Fruit fly (Drosophila melanogaster) whole organism, wandering third instar larva: ENCODE measurements around the gene Ect3.

ENCODE experiments used
- GATAd ChIP-seq: sonication (Bioruptor generic); optimal IDR thresholded peaks from 2 replicates; lab custom pipeline; 2016; ENCODE audit warnings: missing biosample characterization, missing genetic modification characterization
- Hr78 ChIP-seq: fragments of >200 bp; optimal IDR thresholded peaks from 2 replicates; lab custom pipeline; 2017; ENCODE audit warnings: missing biosample characterization, missing genetic modification characterization
- OdsH ChIP-seq: fragments of 200-800 bp; sonication (Bioruptor generic); optimal IDR thresholded peaks from 2 replicates; lab custom pipeline; 2016; ENCODE audit warnings: missing biosample characterization, mild to moderate bottlenecking, missing genetic modification characterization
- Sp1 ChIP-seq: fragments of 200-800 bp; sonication (Bioruptor generic); optimal IDR thresholded peaks from 3 replicates; lab custom pipeline; 2019; ENCODE audit warnings: missing biosample characterization, mild to moderate bottlenecking, missing genetic modification characterization, moderate library complexity
- Vsx2 ChIP-seq: fragments of 200-300, 225-300 bp; sonication (Bioruptor generic); optimal IDR thresholded peaks from 2 replicates; lab custom pipeline; 2018; ENCODE audit warnings: missing biosample characterization, missing genetic modification characterization; ENCODE audit not compliant: partially characterized antibody
- br ChIP-seq: fragments of 200-800 bp; sonication (Bioruptor generic); optimal IDR thresholded peaks from 2 replicates; lab custom pipeline; 2016; ENCODE audit warnings: missing biosample characterization, missing genetic modification characterization
- dsf ChIP-seq: sonication (Bioruptor generic); optimal IDR thresholded peaks from 2 replicates; lab custom pipeline; 2016; ENCODE audit warnings: missing biosample characterization, missing genetic modification characterization, borderline replicate concordance
- h ChIP-seq: fragments of 200-800 bp; sonication (Bioruptor generic); optimal IDR thresholded peaks from 3 replicates; lab custom pipeline; 2016; ENCODE audit warnings: missing biosample characterization, mild to moderate bottlenecking, missing genetic modification characterization
- pan ChIP-seq: fragments of >200 bp; optimal IDR thresholded peaks from 2 replicates; lab custom pipeline; 2017
- rgr ChIP-seq: fragments of 200-800 bp; sonication (Bioruptor generic); optimal IDR thresholded peaks from 3 replicates; lab custom pipeline; 2016; ENCODE audit warnings: missing biosample characterization, mild to moderate bottlenecking, missing genetic modification characterization
- usp ChIP-seq: fragments of >200 bp; optimal IDR thresholded peaks from 2 replicates; lab custom pipeline; 2017; ENCODE audit warnings: missing biosample characterization, missing genetic modification characterization
- woc ChIP-seq: sonication (Bioruptor generic); optimal IDR thresholded peaks from 2 replicates; lab custom pipeline; 2016; ENCODE audit warnings: missing biosample characterization, mild to moderate bottlenecking, missing genetic modification characterization

dm6 chr3R:11989996-11990395 is 9.1 kb upstream of the Ect3 start:
- no peak for TF ChIP-seq rgr
- no peak for TF ChIP-seq woc
- no peak for TF ChIP-seq h (GFP tag; lab: Kevin White, UChicago)
- TF ChIP-seq Vsx2 (GFP tag; lab: Kevin White, UChicago) = no peak
- TF ChIP-seq usp (GFP tag; lab: Kevin White, UChicago) = no peak
- no peak for TF ChIP-seq GATAd (GFP tag; lab: Kevin White, UChicago)
- no peak for TF ChIP-seq Sp1
- no peak for TF ChIP-seq pan (lab: Kevin White, UChicago)
- TF ChIP-seq OdsH (GFP tag; lab: Kevin White, UChicago) = no peak
- no peak for TF ChIP-seq Hr78 (GFP tag; lab: Kevin White, UChicago)
- TF ChIP-seq dsf (GFP tag; lab: Kevin White, UChicago) = no peak
- no peak for TF ChIP-seq br
